Fruit fly (Drosophila melanogaster) whole organism, embryonic: ENCODE measurements around the gene Fnta.

Experiments used
- BEAF-32 ChIP-seq: fragments of 200-800 bp; sonication (Bioruptor generic); optimal IDR thresholded peaks from 3 replicates; lab custom pipeline; 2017; ENCODE audit warnings: missing biosample characterization, missing genetic modification characterization, mild to moderate bottlenecking, moderate library complexity, missing genetic modification reagents
- Bteb2 ChIP-seq: fragments of 200-800 bp; sonication (Bioruptor generic); optimal IDR thresholded peaks from 2 replicates; lab custom pipeline; 2016; ENCODE audit warnings: missing biosample characterization, missing genetic modification characterization
- CG10543 ChIP-seq: fragments of 200-800 bp; sonication (Bioruptor generic); optimal IDR thresholded peaks from 3 replicates; lab custom pipeline; 2017; ENCODE audit warnings: missing biosample characterization, mild to moderate bottlenecking, missing genetic modification characterization, moderate library complexity
- CG14710 ChIP-seq: fragments of 200-800 bp; sonication (Bioruptor generic); optimal IDR thresholded peaks from 3 replicates; lab custom pipeline; 2019; ENCODE audit warnings: missing biosample characterization, mild to moderate bottlenecking, missing genetic modification characterization, moderate library complexity
- CG1529 ChIP-seq: fragments of 200-800 bp; sonication (Bioruptor generic); optimal IDR thresholded peaks from 3 replicates; lab custom pipeline; 2018; ENCODE audit warnings: missing biosample characterization, missing genetic modification characterization
- CG16863 ChIP-seq: fragments of 200-800 bp; sonication (Bioruptor generic); optimal IDR thresholded peaks from 3 replicates; lab custom pipeline; 2016; ENCODE audit warnings: missing biosample characterization, missing genetic modification characterization
- CG17802 ChIP-seq: fragments of 200-800 bp; sonication (Bioruptor generic); optimal IDR thresholded peaks from 2 replicates; lab custom pipeline; 2018; ENCODE audit warnings: missing biosample characterization, mild to moderate bottlenecking, missing genetic modification characterization, moderate library complexity
- CG17829 ChIP-seq: fragments of 200-800 bp; optimal IDR thresholded peaks from 2 replicates; lab custom pipeline; 2019; ENCODE audit warnings: missing biosample characterization, mild to moderate bottlenecking, missing genetic modification characterization, moderate library complexity
- CG18262 ChIP-seq: fragments of 200-800 bp; optimal IDR thresholded peaks from 3 replicates; lab custom pipeline; 2019; ENCODE audit warnings: missing biosample characterization, mild to moderate bottlenecking, missing genetic modification characterization, moderate library complexity
- CG18599 ChIP-seq: fragments of 200-800 bp; sonication (Bioruptor generic); optimal IDR thresholded peaks from 3 replicates; lab custom pipeline; 2017; ENCODE audit warnings: missing biosample characterization, missing genetic modification characterization, mild to moderate bottlenecking, moderate library complexity, missing genetic modification reagents
- CG2199 ChIP-seq: fragments of 200-800 bp; sonication (Bioruptor generic); IDR thresholded peaks from 3 replicates; pipeline ENCODE4 v1.3.6; 2022; ENCODE audit warnings: missing biosample characterization, missing genetic modification characterization
- CG2875 ChIP-seq: fragments of 200-800 bp; sonication (Bioruptor generic); optimal IDR thresholded peaks from 2 replicates; lab custom pipeline; 2017; ENCODE audit warnings: missing biosample characterization, mild to moderate bottlenecking, missing genetic modification characterization, missing genetic modification reagents
- CG32772 ChIP-seq: fragments of 200-800 bp; sonication (Bioruptor generic); IDR thresholded peaks from 2 replicates; pipeline ENCODE4 v1.3.6; 2022; ENCODE audit warnings: missing biosample characterization, missing genetic modification characterization
- CG4707 ChIP-seq: fragments of 200-800 bp; sonication (Bioruptor generic); optimal IDR thresholded peaks from 2 replicates; lab custom pipeline; 2018; ENCODE audit warnings: missing biosample characterization, mild to moderate bottlenecking, missing genetic modification characterization, moderate library complexity
- CG5953 ChIP-seq: fragments of 200-800 bp; sonication (Bioruptor generic); IDR thresholded peaks from 2 replicates; pipeline ENCODE4 v1.3.6; 2022; ENCODE audit warnings: missing biosample characterization, missing genetic modification characterization
- CG6254 ChIP-seq: fragments of 200-800 bp; sonication (Bioruptor generic); optimal IDR thresholded peaks from 3 replicates; lab custom pipeline; 2017; ENCODE audit warnings: mild to moderate bottlenecking, missing biosample characterization, missing genetic modification reagents, missing genetic modification characterization
- CG6813 ChIP-seq: fragments of 200-800 bp; sonication (Bioruptor generic); optimal IDR thresholded peaks from 2 replicates; lab custom pipeline; 2017; ENCODE audit warnings: missing biosample characterization, missing genetic modification characterization, mild to moderate bottlenecking, moderate library complexity, missing genetic modification reagents
- CG7839 ChIP-seq: fragments of 200-800 bp; sonication (Bioruptor generic); optimal IDR thresholded peaks from 3 replicates; lab custom pipeline; 2018; ENCODE audit warnings: missing biosample characterization, mild to moderate bottlenecking, missing genetic modification characterization, moderate library complexity
- CG9932 ChIP-seq: fragments of 200-800 bp; sonication (Bioruptor generic); IDR thresholded peaks from 2 replicates; pipeline ENCODE4 v1.3.6; 2022; ENCODE audit warnings: missing biosample characterization, missing genetic modification characterization
- D19A ChIP-seq: fragments of 200-800 bp; optimal IDR thresholded peaks from 3 replicates; lab custom pipeline; 2019; ENCODE audit warnings: missing biosample characterization, mild to moderate bottlenecking, missing genetic modification characterization, moderate library complexity
- Dfd ChIP-seq, 2 experiments: fragments of >200 bp; optimal IDR thresholded peaks; 2 replicates each; lab custom pipeline; 2017; ENCODE audit warnings: missing biosample characterization in 2 of 2, missing genetic modification characterization in 2 of 2
- Fer1 ChIP-seq: fragments of 200-800 bp; sonication (Bioruptor generic); optimal IDR thresholded peaks from 2 replicates; lab custom pipeline; 2017; ENCODE audit warnings: missing biosample characterization, mild to moderate bottlenecking, missing genetic modification characterization
- Gug ChIP-seq: fragments of 200-800 bp; sonication (Bioruptor generic); IDR thresholded peaks from 4 replicates; pipeline ENCODE4 v1.3.6; 2022; ENCODE audit warnings: missing biosample characterization, missing genetic modification characterization
- Jarid2 ChIP-seq: fragments of 200-800 bp; sonication (Bioruptor generic); optimal IDR thresholded peaks from 3 replicates; lab custom pipeline; 2017; ENCODE audit warnings: mild to moderate bottlenecking, missing biosample characterization, missing genetic modification reagents, missing genetic modification characterization
- Optix ChIP-seq: fragments of 200-800 bp; sonication (Bioruptor generic); IDR thresholded peaks from 3 replicates; pipeline ENCODE4 v1.3.6; 2022; ENCODE audit warnings: missing biosample characterization, missing genetic modification characterization
- Rx ChIP-seq: fragments of 200-800 bp; sonication (Bioruptor generic); IDR thresholded peaks from 2 replicates; pipeline ENCODE4 v1.3.6; 2022; ENCODE audit warnings: missing biosample characterization, missing genetic modification characterization
- Spps ChIP-seq: fragments of 200-800 bp; sonication (Bioruptor generic); optimal IDR thresholded peaks from 2 replicates; lab custom pipeline; 2018; ENCODE audit warnings: missing biosample characterization, mild to moderate bottlenecking, missing genetic modification characterization
- Usf ChIP-seq: fragments of 200-800 bp; sonication (Bioruptor generic); optimal IDR thresholded peaks from 2 replicates; lab custom pipeline; 2017; ENCODE audit warnings: missing genotype, missing biosample characterization, missing genetic modification characterization
- YL-1 ChIP-seq: fragments of 200-800 bp; sonication (Bioruptor generic); optimal IDR thresholded peaks from 3 replicates; lab custom pipeline; 2017; ENCODE audit warnings: missing biosample characterization, mild to moderate bottlenecking, missing genetic modification characterization
- bbx ChIP-seq: fragments of 200-800 bp; sonication (Bioruptor generic); IDR thresholded peaks from 2 replicates; pipeline ENCODE4 v1.3.6; 2022; ENCODE audit warnings: missing biosample characterization, missing genetic modification characterization; ENCODE audit not compliant: partially characterized antibody
- cato ChIP-seq: fragments of 200-800 bp; sonication (Bioruptor generic); optimal IDR thresholded peaks from 2 replicates; lab custom pipeline; 2016; ENCODE audit warnings: missing biosample characterization, missing genetic modification characterization, borderline replicate concordance
- dysf ChIP-seq: fragments of 200-800 bp; sonication (Bioruptor generic); IDR thresholded peaks from 3 replicates; pipeline ENCODE4 v1.3.6; 2022; ENCODE audit warnings: missing biosample characterization, missing genetic modification characterization
- exex ChIP-seq: fragments of 200-800 bp; sonication (Bioruptor generic); optimal IDR thresholded peaks from 4 replicates; lab custom pipeline; 2018; ENCODE audit warnings: missing biosample characterization, mild to moderate bottlenecking, missing genetic modification characterization, moderate library complexity
- hbn ChIP-seq: fragments of 200-800 bp; sonication (Bioruptor generic); IDR thresholded peaks from 2 replicates; pipeline ENCODE4 v1.3.6; 2022; ENCODE audit warnings: missing biosample characterization, missing genetic modification characterization; ENCODE audit not compliant: partially characterized antibody
- jumu ChIP-seq: fragments of 200-800 bp; sonication (Bioruptor generic); optimal IDR thresholded peaks from 3 replicates; lab custom pipeline; 2016; ENCODE audit warnings: missing biosample characterization, missing genetic modification characterization
- kni ChIP-seq: fragments of 200-800 bp; sonication (Bioruptor generic); optimal IDR thresholded peaks from 3 replicates; lab custom pipeline; 2017; ENCODE audit warnings: mild to moderate bottlenecking, missing biosample characterization, missing genetic modification reagents, missing genetic modification characterization
- knrl ChIP-seq: fragments of 200-800 bp; sonication (Bioruptor generic); IDR thresholded peaks from 3 replicates; pipeline ENCODE4 v1.3.6; 2022; ENCODE audit warnings: missing biosample characterization, missing genetic modification characterization; ENCODE audit not compliant: partially characterized antibody
- lmd ChIP-seq: fragments of 200-800 bp; sonication (Bioruptor generic); IDR thresholded peaks from 2 replicates; pipeline ENCODE4 v1.3.6; 2022; ENCODE audit warnings: missing biosample characterization, missing genetic modification characterization
- nerfin-1 ChIP-seq: fragments of 200-800 bp; sonication (Bioruptor generic); optimal IDR thresholded peaks from 3 replicates; lab custom pipeline; 2019; ENCODE audit warnings: missing biosample characterization, mild to moderate bottlenecking, missing genetic modification characterization, moderate library complexity
- oc ChIP-seq: fragments of 200-800 bp; sonication (Bioruptor generic); optimal IDR thresholded peaks from 2 replicates; lab custom pipeline; 2018; ENCODE audit warnings: missing biosample characterization, mild to moderate bottlenecking, missing genetic modification characterization, moderate library complexity
- pan ChIP-seq, 4 experiments: fragments of >200 bp in 3 of 4; fragments of 200-800 bp in 1 of 4; sonication (Bioruptor generic) in 1 of 4; optimal IDR thresholded peaks in 3 of 4; IDR thresholded peaks in 1 of 4; 2 replicates each; pipeline versions ENCODE4 v1.3.6 to Lab custom; 2017 to 2022; ENCODE audit warnings: missing biosample characterization in 2 of 4, missing genetic modification characterization in 2 of 4, mixed read lengths in 1 of 4
- pfk ChIP-seq: fragments of 200-800 bp; sonication (Bioruptor generic); optimal IDR thresholded peaks from 2 replicates; lab custom pipeline; 2018; ENCODE audit warnings: missing biosample characterization, mild to moderate bottlenecking, missing genetic modification characterization, moderate library complexity
- sd ChIP-seq: fragments of 200-800 bp; sonication (Bioruptor generic); optimal IDR thresholded peaks from 3 replicates; lab custom pipeline; 2018; ENCODE audit warnings: missing biosample characterization, mild to moderate bottlenecking, missing genetic modification characterization, moderate library complexity
- tap ChIP-seq: fragments of 200-800 bp; optimal IDR thresholded peaks from 3 replicates; lab custom pipeline; 2019; ENCODE audit warnings: missing biosample characterization, mild to moderate bottlenecking, missing genetic modification characterization, moderate library complexity
- trem ChIP-seq: fragments of 200-800 bp; optimal IDR thresholded peaks from 3 replicates; lab custom pipeline; 2019; ENCODE audit warnings: missing biosample characterization, mild to moderate bottlenecking, missing genetic modification characterization, moderate library complexity
- unc-4 ChIP-seq: fragments of 200-800 bp; sonication (Bioruptor generic); IDR thresholded peaks from 2 replicates; pipeline ENCODE4 v1.3.6; 2022; ENCODE audit warnings: missing biosample characterization, missing genetic modification characterization; ENCODE audit not compliant: partially characterized antibody
- wdn ChIP-seq: fragments of 200-800 bp; sonication (Bioruptor generic); IDR thresholded peaks from 2 replicates; pipeline ENCODE4 v1.3.6; 2022; ENCODE audit warnings: missing biosample characterization, missing genetic modification characterization
- zfh1 ChIP-seq: fragments of 200-800 bp; sonication (Bioruptor generic); IDR thresholded peaks from 3 replicates; pipeline ENCODE4 v1.3.6; 2022; ENCODE audit warnings: missing biosample characterization, missing genetic modification characterization

Fnta gene

dm6 chr2L:4810044-4810609, 20.4 kb downstream of the Fnta start (continued):
- TF ChIP-seq CG2875 (GFP tag; lab: Kevin White, UChicago) (no peak), tap (tag; lab: Kevin White, UChicago) (peak; percentile 25), Usf (GFP tag; lab: Kevin White, UChicago) (no peak), CG4707 (GFP tag; lab: Kevin White, UChicago) (peak; percentile 20), CG6254 (peak; percentile 51), CG17802 (tag; lab: Kevin White, UChicago) (peak; percentile 15), pfk (GFP tag; lab: Kevin White, UChicago) (no peak), Spps (tag; lab: Kevin White, UChicago) (peak; percentile 8), BEAF-32 (GFP tag; lab: Kevin White, UChicago) (peak; percentile 3), unc-4 (GFP tag; lab: Robert Waterston, UW) (0 out of 2 replicates have a peak, but pooled peaks have one; percentile 52), CG18262 (tag; lab: Kevin White, UChicago) (peak; percentile 34), CG5953 (GFP tag; lab: Robert Waterston, UW) (no peak), trem (peak; percentile 28), YL-1 (GFP tag; lab: Kevin White, UChicago) (peak; percentile 59), Dfd (GFP tag; optimal IDR thresholded peaks at IDR 0.05; lab: Kevin White, UChicago) (no peak), zfh1 (GFP tag; lab: Robert Waterston, UW) (peak; percentile 8; the same call in 1 of the 3 replicates), sd (tag; lab: Kevin White, UChicago) (peak; percentile 94), exex (tag; lab: Kevin White, UChicago) (peak; percentile 14), cato (GFP tag; lab: Kevin White, UChicago) (no peak), CG6813 (GFP tag; lab: Kevin White, UChicago) (peak; percentile 13), pan (optimal IDR thresholded peaks at IDR 0.05; lab: Kevin White, UChicago) (no peak), pan (GFP tag; optimal IDR thresholded peaks at IDR 0.05 in 1 of 2, IDR thresholded peaks at IDR 0.05 in 1 of 2) (no peak), Fer1 (GFP tag; lab: Kevin White, UChicago) (peak; percentile 15), CG7839 (peak; percentile 53), jumu (peak; percentile 1), Gug (GFP tag; lab: Robert Waterston, UW) (no peak), dysf (GFP tag; lab: Robert Waterston, UW) (peak; percentile 49; the same call in 1 of the 3 replicates), CG32772 (GFP tag; lab: Robert Waterston, UW) (peak; percentile 71), Optix (GFP tag; lab: Robert Waterston, UW) (no peak), Rx (GFP tag; lab: Robert Waterston, UW) (no peak), CG10543 (GFP tag; lab: Kevin White, UChicago) (peak; percentile 84), CG14710 (tag; lab: Kevin White, UChicago) (peak; percentile 37), CG2199 (peak; percentile 83; the same call in 2 of the 3 replicates), kni (GFP tag; lab: Kevin White, UChicago) (peak; percentile 95), Jarid2 (GFP tag; lab: Kevin White, UChicago) (peak; percentile 65), Bteb2 (GFP tag; lab: Kevin White, UChicago) (peak; percentile 21), D19A (tag; lab: Kevin White, UChicago) (peak; percentile 81), hbn (GFP tag; lab: Robert Waterston, UW) (0 out of 2 replicates have a peak, but pooled peaks have one; percentile 31), CG9932 (peak; percentile 56; the same call in 1 of the 2 replicates), wdn (GFP tag; lab: Robert Waterston, UW) (no peak), CG16863 (GFP tag; lab: Kevin White, UChicago) (no peak), bbx (GFP tag; lab: Robert Waterston, UW) (peak; percentile 52), oc (tag; lab: Kevin White, UChicago) (peak; percentile 47), lmd (GFP tag; lab: Robert Waterston, UW) (no peak; the same call in 1 of the 2 replicates), CG1529 (GFP tag; lab: Kevin White, UChicago) (no peak), CG18599 (GFP tag; lab: Kevin White, UChicago) (peak; percentile 36), knrl (GFP tag; lab: Robert Waterston, UW) (peak; percentile 38; the same call in 1 of the 3 replicates), nerfin-1 (tag; lab: Kevin White, UChicago) (peak; percentile 55), CG17829 (peak; percentile 64)
